Worm (Caenorhabditis elegans) whole organism, L2 larva: ENCODE data around the gene Y62H9A.14.

Source experiments
- C34F6.9 ChIP-seq: fragments of 150-350 bp; optimal IDR thresholded peaks from 2 replicates; lab custom pipeline; 2014; ENCODE audit warnings: missing biosample characterization, missing genetic modification characterization
- F13H6.1 ChIP-seq: sonication (generic microtip); optimal IDR thresholded peaks from 2 replicates; lab custom pipeline; 2016; ENCODE audit warnings: missing genetic modification characterization, missing compliant biosample characterization
- R02D3.7 ChIP-seq: fragments of 150-350 bp; optimal IDR thresholded peaks from 2 replicates; lab custom pipeline; 2014; ENCODE audit warnings: missing biosample characterization, missing genetic modification characterization
- Y55F3AM.14 ChIP-seq: fragments of 200-800 bp; sonication (Bioruptor generic); optimal IDR thresholded peaks from 2 replicates; lab custom pipeline; 2018; ENCODE audit warnings: mild to moderate bottlenecking, missing genetic modification characterization, missing compliant biosample characterization
- ZK546.5 ChIP-seq: sonication (generic microtip); optimal IDR thresholded peaks from 2 replicates; lab custom pipeline; 2017; ENCODE audit warnings: missing biosample characterization, missing genetic modification characterization
- alr-1 ChIP-seq: fragments of 150-350 bp; optimal IDR thresholded peaks from 2 replicates; lab custom pipeline; 2014; ENCODE audit warnings: missing biosample characterization, missing genetic modification characterization
- aly-2 ChIP-seq: fragments of 150-350 bp; optimal IDR thresholded peaks from 2 replicates; lab custom pipeline; 2014; ENCODE audit warnings: missing biosample characterization, missing genetic modification characterization
- ama-1 ChIP-seq: fragments of 150-350 bp; optimal IDR thresholded peaks from 2 replicates; lab custom pipeline; 2018; ENCODE audit warnings: inconsistent platforms
- blmp-1 ChIP-seq: sonication (generic microtip); optimal IDR thresholded peaks from 2 replicates; lab custom pipeline; 2017; ENCODE audit warnings: missing genetic modification characterization, mild to moderate bottlenecking, missing compliant biosample characterization, antibody characterized with exemption, moderate library complexity; ENCODE audit not compliant: insufficient read depth
- ceh-16 ChIP-seq: fragments of 150-350 bp; optimal IDR thresholded peaks from 2 replicates; lab custom pipeline; 2014; ENCODE audit warnings: missing biosample characterization, missing genetic modification characterization
- ceh-82 ChIP-seq: fragments of 150-350 bp; optimal IDR thresholded peaks from 2 replicates; lab custom pipeline; 2014; ENCODE audit warnings: missing biosample characterization, missing genetic modification characterization
- crh-2 ChIP-seq: sonication (generic microtip); optimal IDR thresholded peaks from 2 replicates; lab custom pipeline; 2017; ENCODE audit warnings: missing biosample characterization, missing genetic modification characterization
- dmd-4 ChIP-seq: sonication (generic microtip); optimal IDR thresholded peaks from 2 replicates; lab custom pipeline; 2017; ENCODE audit warnings: missing biosample characterization, missing genetic modification characterization
- egl-27 ChIP-seq: sonication (generic microtip); optimal IDR thresholded peaks from 3 replicates; lab custom pipeline; 2017; ENCODE audit warnings: missing biosample characterization, missing genetic modification reagents, missing genetic modification characterization
- elt-1 ChIP-seq: fragments of 150-350 bp; optimal IDR thresholded peaks from 2 replicates; lab custom pipeline; 2014; ENCODE audit warnings: missing biosample characterization, missing genetic modification characterization
- elt-3 ChIP-seq: sonication (generic microtip); optimal IDR thresholded peaks from 2 replicates; lab custom pipeline; 2017; ENCODE audit warnings: missing biosample characterization, missing genetic modification characterization
- fos-1 ChIP-seq: fragments of 150-350 bp; optimal IDR thresholded peaks from 2 replicates; lab custom pipeline; 2014; ENCODE audit warnings: missing biosample characterization, missing genetic modification characterization
- gmeb-1 ChIP-seq: fragments of 150-350 bp; optimal IDR thresholded peaks from 2 replicates; lab custom pipeline; 2014; ENCODE audit warnings: missing biosample characterization, missing genetic modification characterization
- lin-11 ChIP-seq: fragments of 150-350 bp; sonication (generic microtip); optimal IDR thresholded peaks from 2 replicates; lab custom pipeline; 2014; ENCODE audit warnings: missing biosample characterization, missing genetic modification characterization, inconsistent platforms, mixed read lengths
- lin-13 ChIP-seq: fragments of 150-350 bp; optimal IDR thresholded peaks from 2 replicates; lab custom pipeline; 2014; ENCODE audit warnings: missing biosample characterization, missing genetic modification reagents, missing genetic modification characterization
- lin-39 ChIP-seq: fragments of 150-350 bp; optimal IDR thresholded peaks from 2 replicates; lab custom pipeline; 2014; ENCODE audit warnings: missing biosample characterization, missing genetic modification reagents, missing genetic modification characterization
- lsy-2 ChIP-seq, 2 experiments: fragments of 150-350 bp in 1 of 2; sonication (generic microtip) in 1 of 2; optimal IDR thresholded peaks; 2 replicates each; lab custom pipeline; 2014 to 2017; ENCODE audit warnings: missing biosample characterization in 2 of 2, missing genetic modification characterization in 2 of 2
- mbf-1 ChIP-seq: sonication (generic microtip); optimal IDR thresholded peaks from 2 replicates; lab custom pipeline; 2017; ENCODE audit warnings: missing biosample characterization, missing genetic modification characterization
- mdl-1 ChIP-seq, 2 experiments: fragments of 150-350 bp in 1 of 2; sonication (generic microtip) in 1 of 2; optimal IDR thresholded peaks; 2 replicates each; lab custom pipeline; 2017; ENCODE audit warnings: missing biosample characterization in 2 of 2, missing genetic modification characterization in 2 of 2
- nhr-10 ChIP-seq: sonication (generic microtip); optimal IDR thresholded peaks from 2 replicates; lab custom pipeline; 2017; ENCODE audit warnings: missing biosample characterization, missing genetic modification characterization
- nhr-11 ChIP-seq: fragments of 150-350 bp; optimal IDR thresholded peaks from 2 replicates; lab custom pipeline; 2014; ENCODE audit warnings: missing biosample characterization, missing genetic modification characterization
- nhr-12 ChIP-seq: fragments of 150-350 bp; optimal IDR thresholded peaks from 2 replicates; lab custom pipeline; 2014; ENCODE audit warnings: missing biosample characterization, missing genetic modification characterization
- nhr-129 ChIP-seq: fragments of 150-350 bp; optimal IDR thresholded peaks from 2 replicates; lab custom pipeline; 2014; ENCODE audit warnings: missing biosample characterization, missing genetic modification characterization
- nhr-21 ChIP-seq: fragments of 150-350 bp; optimal IDR thresholded peaks from 2 replicates; lab custom pipeline; 2014; ENCODE audit warnings: missing biosample characterization, missing genetic modification characterization
- nhr-23 ChIP-seq: fragments of 150-350 bp; optimal IDR thresholded peaks from 2 replicates; lab custom pipeline; 2014; ENCODE audit warnings: missing biosample characterization, missing genetic modification reagents, missing genetic modification characterization
- nhr-237 ChIP-seq: fragments of 150-350 bp; optimal IDR thresholded peaks from 2 replicates; lab custom pipeline; 2014; ENCODE audit warnings: missing biosample characterization, missing genetic modification characterization
- nhr-25 ChIP-seq: fragments of 150-350 bp; sonication (generic microtip); optimal IDR thresholded peaks from 3 replicates; lab custom pipeline; 2014; ENCODE audit warnings: missing biosample characterization, missing genetic modification characterization
- nhr-6 ChIP-seq: fragments of 150-350 bp; optimal IDR thresholded peaks from 2 replicates; lab custom pipeline; 2014; ENCODE audit warnings: missing biosample characterization, missing genetic modification characterization
- nhr-77 ChIP-seq: fragments of 150-350 bp; optimal IDR thresholded peaks from 2 replicates; lab custom pipeline; 2014; ENCODE audit warnings: missing biosample characterization, missing genetic modification characterization
- peb-1 ChIP-seq: fragments of 150-350 bp; optimal IDR thresholded peaks from 2 replicates; lab custom pipeline; 2014; ENCODE audit warnings: missing biosample characterization, missing genetic modification characterization
- sem-4 ChIP-seq: fragments of 150-350 bp; optimal IDR thresholded peaks from 2 replicates; lab custom pipeline; 2014; ENCODE audit warnings: missing biosample characterization, missing genetic modification reagents, missing genetic modification characterization
- skn-1 ChIP-seq: sonication (generic microtip); optimal IDR thresholded peaks from 2 replicates; lab custom pipeline; 2017; ENCODE audit warnings: missing biosample characterization, missing genetic modification characterization
- sma-3 ChIP-seq: sonication (generic microtip); optimal IDR thresholded peaks from 2 replicates; lab custom pipeline; 2016; ENCODE audit warnings: missing genetic modification reagents, missing genetic modification characterization, missing compliant biosample characterization
- sma-9 ChIP-seq, 2 experiments: fragments of 150-350 bp in 1 of 2; sonication (generic microtip) in 1 of 2; optimal IDR thresholded peaks; 2 replicates each; lab custom pipeline; 2014 to 2016; ENCODE audit warnings: missing genetic modification characterization in 2 of 2, mild to moderate bottlenecking in 1 of 2, missing biosample characterization in 1 of 2, missing compliant biosample characterization in 1 of 2, missing genetic modification reagents in 1 of 2, moderate library complexity in 1 of 2
- snpc-4 ChIP-seq: fragments of 150-350 bp; optimal IDR thresholded peaks from 2 replicates; lab custom pipeline; 2014; ENCODE audit warnings: missing biosample characterization, missing genetic modification characterization
- unc-39 ChIP-seq: fragments of 150-350 bp; optimal IDR thresholded peaks from 2 replicates; lab custom pipeline; 2014; ENCODE audit warnings: missing biosample characterization, missing genetic modification characterization
- unc-55 ChIP-seq: fragments of 150-350 bp; sonication (generic microtip); optimal IDR thresholded peaks from 3 replicates; lab custom pipeline; 2014; ENCODE audit warnings: missing biosample characterization, missing genetic modification reagents, missing genetic modification characterization
- unc-62 ChIP-seq: fragments of 150-350 bp; optimal IDR thresholded peaks from 2 replicates; lab custom pipeline; 2014; ENCODE audit warnings: missing biosample characterization, missing genetic modification reagents, missing genetic modification characterization
- zag-1 ChIP-seq: fragments of 150-350 bp; optimal IDR thresholded peaks from 2 replicates; lab custom pipeline; 2014; ENCODE audit warnings: missing biosample characterization, missing genetic modification characterization
- ztf-1 ChIP-seq: fragments of 200-800 bp; sonication (Bioruptor generic); conservative IDR thresholded peaks from 2 replicates; pipeline ENCODE4 v1.3.6; 2022; ENCODE audit warnings: missing genetic modification characterization, missing compliant biosample characterization
- ztf-11 ChIP-seq: sonication (generic microtip); optimal IDR thresholded peaks from 2 replicates; lab custom pipeline; 2017; ENCODE audit warnings: missing biosample characterization, missing genetic modification characterization
- ztf-4 ChIP-seq: fragments of 150-350 bp; optimal IDR thresholded peaks from 2 replicates; lab custom pipeline; 2014; ENCODE audit warnings: missing biosample characterization, missing genetic modification characterization

Y62H9A.14 gene

DNA sequence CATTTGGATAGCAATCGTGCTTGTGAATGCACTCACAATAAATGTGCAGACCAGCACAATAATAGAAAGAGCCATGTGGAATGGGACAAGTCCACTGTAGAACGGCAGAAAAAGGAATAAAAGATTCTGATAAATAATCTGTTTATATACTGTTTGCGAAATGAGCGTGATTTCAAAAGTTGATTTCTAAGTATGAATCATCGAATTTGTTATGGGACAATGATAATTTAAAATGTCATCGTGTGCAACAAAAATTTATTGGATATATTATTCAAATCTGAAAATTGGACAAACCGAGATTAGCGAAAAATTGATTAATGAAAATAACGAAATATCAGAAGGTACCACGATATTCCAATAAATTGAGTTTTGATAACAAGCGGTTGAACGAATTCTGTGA, 17.8 kb downstream of the Y62H9A.14 start, which contains the start of gene F55G7.5:
F55G7.5 (minus strand) TSS at position 101 of the 400 bp plus-strand sequence.
- no peak for TF ChIP-seq Y55F3AM.14 (GFP tag; lab: Kevin White, UChicago)
- no peak for TF ChIP-seq fos-1 (tag; lab: Kevin White, UChicago)
- no peak for TF ChIP-seq zag-1 (tag; lab: Kevin White, UChicago)
- TF ChIP-seq skn-1 (tag; lab: Kevin White, UChicago): no peak
- TF ChIP-seq ceh-82 (tag; lab: Kevin White, UChicago): no peak
- no peak for TF ChIP-seq nhr-129 (tag; lab: Kevin White, UChicago)
- TF ChIP-seq crh-2: no peak
- TF ChIP-seq nhr-11 (tag; lab: Kevin White, UChicago): no peak
- no peak for TF ChIP-seq elt-1 (tag; lab: Kevin White, UChicago)
- no peak for TF ChIP-seq sma-3 (GFP tag; lab: Kevin White, UChicago)
- TF ChIP-seq nhr-10 (tag; lab: Kevin White, UChicago): no peak
- TF ChIP-seq lin-13 (GFP tag; lab: Kevin White, UChicago): no peak

DNA sequence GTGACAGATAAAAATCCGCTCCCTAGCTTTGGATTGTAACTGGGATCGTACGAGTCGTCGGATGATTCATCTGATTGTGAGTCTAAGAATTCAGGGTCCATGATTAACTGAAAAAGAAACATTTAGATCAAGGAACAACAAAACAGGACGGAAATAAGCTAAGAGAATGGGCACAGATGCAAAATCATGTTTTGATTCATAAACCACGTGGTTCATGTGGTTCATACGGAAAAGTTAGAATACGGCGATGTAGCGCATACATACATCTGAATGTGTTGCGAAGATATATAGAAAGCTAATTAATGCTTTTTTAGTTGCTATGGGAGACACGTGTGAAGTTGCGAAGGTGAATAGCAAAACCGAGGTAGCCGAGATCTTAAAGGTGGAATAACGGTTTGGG, 20.9 kb downstream of the Y62H9A.14 start, which contains the start of gene F55G7.3:
F55G7.3 (minus strand) TSS at position 101 of the 400 bp plus-strand sequence.
- TF ChIP-seq alr-1 (tag; lab: Kevin White, UChicago): no peak

- no peak for TF ChIP-seq mbf-1 (tag; lab: Kevin White, UChicago)
- TF ChIP-seq blmp-1 (tag; lab: Kevin White, UChicago): no peak
- no peak for TF ChIP-seq elt-1 (tag; lab: Kevin White, UChicago)
- TF ChIP-seq ZK546.5 (tag; lab: Kevin White, UChicago): no peak
- TF ChIP-seq aly-2: no peak
- TF ChIP-seq crh-2: peak; percentile 78
- TF ChIP-seq egl-27 (tag; lab: Kevin White, UChicago): peak; percentile 7
- TF ChIP-seq lsy-2 (tag; optimal IDR thresholded peaks at IDR 0.05; lab: Kevin White, UChicago): peak in 1 of 2 experiments; percentile 66
- no peak for TF ChIP-seq ztf-11 (tag; lab: Kevin White, UChicago)
- TF ChIP-seq nhr-129 (tag; lab: Kevin White, UChicago): peak; percentile 88
- peak; percentile 18 for TF ChIP-seq fos-1 (tag; lab: Kevin White, UChicago)
- TF ChIP-seq nhr-77: no peak
- TF ChIP-seq mdl-1 (tag; optimal IDR thresholded peaks at IDR 0.05; lab: Kevin White, UChicago): no peak
- no peak for TF ChIP-seq zag-1 (tag; lab: Kevin White, UChicago)
- peak; percentile 34 for TF ChIP-seq nhr-25 (tag; lab: Kevin White, UChicago)
- no peak for TF ChIP-seq peb-1
- TF ChIP-seq unc-62: no peak
- peak; percentile 61 for TF ChIP-seq lin-11 (tag; lab: Kevin White, UChicago)
- peak; percentile 74 for TF ChIP-seq unc-55
- no peak for TF ChIP-seq nhr-12 (tag; lab: Kevin White, UChicago)
- no peak for TF ChIP-seq nhr-23 (tag; lab: Kevin White, UChicago)
- no peak for TF ChIP-seq nhr-237 (tag; lab: Kevin White, UChicago)
- no peak for TF ChIP-seq lin-39
- TF ChIP-seq gmeb-1 (tag; lab: Kevin White, UChicago): peak; percentile 15
- no peak for TF ChIP-seq Y55F3AM.14 (GFP tag; lab: Kevin White, UChicago)
- peak; percentile 25 for TF ChIP-seq nhr-21 (tag; lab: Kevin White, UChicago)
- TF ChIP-seq lin-13 (GFP tag; lab: Kevin White, UChicago): peak; percentile 58
- no peak for TF ChIP-seq alr-1 (tag; lab: Kevin White, UChicago)
- TF ChIP-seq elt-3 (tag; lab: Kevin White, UChicago): no peak
- TF ChIP-seq sma-9 (GFP tag; optimal IDR thresholded peaks at IDR 0.05; lab: Kevin White, UChicago): peak; percentile 53
- no peak for TF ChIP-seq sma-9 (tag; optimal IDR thresholded peaks at IDR 0.05; lab: Kevin White, UChicago)
- no peak for TF ChIP-seq R02D3.7
- TF ChIP-seq unc-39: no peak
- no peak for TF ChIP-seq ceh-82 (tag; lab: Kevin White, UChicago)
- no peak for TF ChIP-seq nhr-11 (tag; lab: Kevin White, UChicago)
- no peak for TF ChIP-seq sem-4 (tag; lab: Kevin White, UChicago)
- TF ChIP-seq ceh-16 (tag; lab: Kevin White, UChicago): peak; percentile 62
- TF ChIP-seq skn-1 (tag; lab: Kevin White, UChicago): no peak
- no peak for TF ChIP-seq ama-1 (lab: Kevin White, UChicago)
- TF ChIP-seq C34F6.9 (tag; lab: Kevin White, UChicago): peak; percentile 64
- TF ChIP-seq F13H6.1: peak; percentile 72
- peak; percentile 12 for TF ChIP-seq nhr-6 (tag; lab: Kevin White, UChicago)
- TF ChIP-seq ztf-4 (tag; lab: Kevin White, UChicago): no peak
- TF ChIP-seq dmd-4 (tag; lab: Kevin White, UChicago): no peak
- TF ChIP-seq ztf-1 (GFP tag; lab: Robert Waterston, UW): no peak
- peak; percentile 25 for TF ChIP-seq sma-3 (GFP tag; lab: Kevin White, UChicago)
- no peak for TF ChIP-seq snpc-4
Observed at ce11 chrX:11946788-11947463, 25.9 kb downstream of the Y62H9A.14 start, which contains the start of gene nfya-1. Gene nfya-1, minus strand, starts transcription at chrX:11946838.
